Fruit fly (Drosophila melanogaster) whole organism, prepupa: ENCODE results near the gene CG5087.

Source experiments
- CG11762 ChIP-seq: fragments of 200-800 bp; sonication (Bioruptor generic); optimal IDR thresholded peaks from 3 replicates; lab custom pipeline; 2016; ENCODE audit warnings: missing biosample characterization, missing genetic modification characterization; ENCODE audit not compliant: insufficient read depth
- CG11902 ChIP-seq: fragments of 200-800 bp; sonication (Bioruptor generic); optimal IDR thresholded peaks from 3 replicates; lab custom pipeline; 2016; ENCODE audit warnings: missing biosample characterization, missing genetic modification characterization
- CG16779 ChIP-seq: fragments of 200-800 bp; sonication (Bioruptor generic); optimal IDR thresholded peaks from 3 replicates; lab custom pipeline; 2017; ENCODE audit warnings: missing biosample characterization, mild to moderate bottlenecking, missing genetic modification characterization
- CG34406 ChIP-seq: fragments of 200-800 bp; sonication (Bioruptor generic); optimal IDR thresholded peaks from 3 replicates; lab custom pipeline; 2016; ENCODE audit warnings: missing biosample characterization, missing genetic modification characterization
- CG6276 ChIP-seq: fragments of 200-800 bp; sonication (Bioruptor generic); optimal IDR thresholded peaks from 2 replicates; lab custom pipeline; 2017; ENCODE audit warnings: missing biosample characterization, mild to moderate bottlenecking, missing genetic modification characterization
- Eip75B ChIP-seq: fragments of 200-800 bp; sonication (Bioruptor generic); optimal IDR thresholded peaks from 3 replicates; lab custom pipeline; 2016; ENCODE audit warnings: missing biosample characterization, missing genetic modification characterization
- Hr39 ChIP-seq: fragments of 200-800 bp; sonication (Bioruptor generic); optimal IDR thresholded peaks from 2 replicates; lab custom pipeline; 2016; ENCODE audit warnings: missing biosample characterization, missing genetic modification characterization
- salr ChIP-seq, 2 experiments: fragments of 200-800 bp; sonication (Bioruptor generic); optimal IDR thresholded peaks; 3 replicates each; lab custom pipeline; 2016 to 2018; ENCODE audit warnings: missing biosample characterization in 2 of 2, missing genetic modification characterization in 2 of 2, mild to moderate bottlenecking in 1 of 2

- TF ChIP-seq Hr39 (GFP tag; lab: Kevin White, UChicago) = no peak
- TF ChIP-seq CG16779 (tag; lab: Kevin White, UChicago) = no peak
- no peak for TF ChIP-seq CG6276 (GFP tag; lab: Kevin White, UChicago)
- no peak for TF ChIP-seq Eip75B (GFP tag; lab: Kevin White, UChicago)
- TF ChIP-seq salr (GFP tag; optimal IDR thresholded peaks at IDR 0.05; lab: Kevin White, UChicago) = no peak
- TF ChIP-seq CG11902 (GFP tag; lab: Kevin White, UChicago) = no peak
- TF ChIP-seq CG11762 (GFP tag; lab: Kevin White, UChicago) = no peak
- no peak for TF ChIP-seq CG34406 (GFP tag; lab: Kevin White, UChicago)
Observed at dm6 chr3L:9004788-9005246, 6.8 kb downstream of the CG5087 start, which contains the start of gene Doc3.
